Fruit fly (Drosophila melanogaster): ENCODE measurements around the gene Ttc30.

- no peak for TF ChIP-seq Rel (GFP tag; optimal IDR thresholded peaks at IDR 0.05)
- TF ChIP-seq Rel (tag; optimal IDR thresholded peaks at IDR 0.05) = no peak
- no peak for TF ChIP-seq brk (GFP tag; optimal IDR thresholded peaks at IDR 0.05)
- no peak for TF ChIP-seq Jra (GFP tag; optimal IDR thresholded peaks at IDR 0.05)
- TF ChIP-seq lola (GFP tag; optimal IDR thresholded peaks at IDR 0.05) = no peak
- TF ChIP-seq N (GFP tag; optimal IDR thresholded peaks at IDR 0.05) = no peak
- TF ChIP-seq sv (GFP tag; optimal IDR thresholded peaks at IDR 0.05) = no peak
- no peak for TF ChIP-seq fru (GFP tag; optimal IDR thresholded peaks at IDR 0.05)
- no peak for TF ChIP-seq usp (GFP tag; optimal IDR thresholded peaks at IDR 0.05)
- TF ChIP-seq Dfd (GFP tag; optimal IDR thresholded peaks at IDR 0.05) = no peak
- TF ChIP-seq h (GFP tag; optimal IDR thresholded peaks at IDR 0.05) = no peak
- no peak for TF ChIP-seq dmrt93B (GFP tag; optimal IDR thresholded peaks at IDR 0.05)
- TF ChIP-seq Hr78 (GFP tag; optimal IDR thresholded peaks at IDR 0.05) = no peak
Observed at dm6 chr2L:13130291-13130690, 23.7 kb downstream of the Ttc30 start, which contains the start of gene CG5122.
